Worm (Caenorhabditis elegans) whole organism, L4 larva: ENCODE data around the gene EEED8.18.

Source experiments
- daf-16 ChIP-seq, 3 experiments: sonication (generic microtip); optimal IDR thresholded peaks; 2 replicates each; lab custom pipeline; 2016 to 2017; ENCODE audit warnings: missing genetic modification characterization in 3 of 3, missing genetic modification reagents in 3 of 3, mild to moderate bottlenecking in 2 of 3, missing compliant biosample characterization in 2 of 3, missing biosample characterization in 1 of 3, moderate library complexity in 1 of 3
- fos-1 ChIP-seq: fragments of 150-350 bp; optimal IDR thresholded peaks from 2 replicates; lab custom pipeline; 2014; ENCODE audit warnings: missing biosample characterization, missing genetic modification characterization
- hlh-30 ChIP-seq: sonication (generic microtip); optimal IDR thresholded peaks from 2 replicates; lab custom pipeline; 2017; ENCODE audit warnings: antibody characterized with exemption, mild to moderate bottlenecking, missing genetic modification characterization, missing compliant biosample characterization; ENCODE audit not compliant: insufficient read depth
- mdl-1 ChIP-seq, 2 experiments: fragments of 150-350 bp in 1 of 2; sonication (generic microtip) in 1 of 2; optimal IDR thresholded peaks; 2 replicates each; lab custom pipeline; 2014 to 2017; ENCODE audit warnings: missing biosample characterization in 2 of 2, missing genetic modification characterization in 2 of 2
- mxl-3 ChIP-seq: fragments of 200-800 bp; sonication (Bioruptor generic); optimal IDR thresholded peaks from 2 replicates; lab custom pipeline; 2018; ENCODE audit warnings: mild to moderate bottlenecking, missing genetic modification characterization, missing compliant biosample characterization
- saeg-2 ChIP-seq: fragments of 200-800 bp; sonication (Bioruptor generic); IDR thresholded peaks from 2 replicates; pipeline ENCODE4 v1.3.6; 2022; ENCODE audit warnings: missing genetic modification reagents, missing genetic modification characterization, missing compliant biosample characterization
- snpc-4 ChIP-seq: fragments of 150-350 bp; optimal IDR thresholded peaks from 2 replicates; lab custom pipeline; 2014; ENCODE audit warnings: missing biosample characterization, missing genetic modification characterization
- vab-7 ChIP-seq: fragments of 200-800 bp; sonication (Bioruptor generic); IDR thresholded peaks from 2 replicates; pipeline ENCODE4 v1.3.6; 2022; ENCODE audit warnings: missing genetic modification reagents, missing genetic modification characterization, missing compliant biosample characterization
- zag-1 ChIP-seq: fragments of 150-350 bp; optimal IDR thresholded peaks from 2 replicates; lab custom pipeline; 2014; ENCODE audit warnings: missing biosample characterization, missing genetic modification characterization

- TF ChIP-seq vab-7 (GFP tag; lab: Robert Waterston, UW): no peak
- no peak for TF ChIP-seq zag-1 (tag; lab: Kevin White, UChicago)
- no peak for TF ChIP-seq mxl-3
- no peak for TF ChIP-seq daf-16 (GFP tag; optimal IDR thresholded peaks at IDR 0.05; lab: Kevin White, UChicago)
- TF ChIP-seq daf-16 (tag; optimal IDR thresholded peaks at IDR 0.05; lab: Kevin White, UChicago): no peak
- TF ChIP-seq mdl-1 (tag; optimal IDR thresholded peaks at IDR 0.05; lab: Kevin White, UChicago): no peak
- TF ChIP-seq fos-1 (tag; lab: Kevin White, UChicago): no peak
- TF ChIP-seq saeg-2 (GFP tag; lab: Robert Waterston, UW): no peak
- no peak for TF ChIP-seq snpc-4 (tag; lab: Kevin White, UChicago)
- TF ChIP-seq hlh-30 (tag; lab: Kevin White, UChicago): no peak
These were observed 3.9 kb upstream of the EEED8.18 start, which contains the start of gene EEED8.2 for ce11 chrII:5416204-5416764.
